Fruit fly (Drosophila melanogaster) whole organism, pupa: ENCODE results near the gene chm.
A peak's percentile ranks its signal among the peaks of the same experiment; 100 is the strongest.

Source experiments
- CG10348 ChIP-seq: fragments of 200-800 bp; sonication (Bioruptor generic); IDR thresholded peaks from 2 replicates; pipeline ENCODE4 v1.3.6; 2022; ENCODE audit warnings: missing biosample characterization, missing genetic modification characterization
- CG12605 ChIP-seq: fragments of 200-800 bp; sonication (Bioruptor generic); IDR thresholded peaks from 2 replicates; pipeline ENCODE4 v1.3.6; 2022; ENCODE audit warnings: missing biosample characterization, missing genetic modification characterization
- CG13204 ChIP-seq: fragments of 200-800 bp; sonication (Bioruptor generic); optimal IDR thresholded peaks from 2 replicates; lab custom pipeline; 2018; ENCODE audit warnings: missing biosample characterization, mild to moderate bottlenecking, missing genetic modification characterization, moderate library complexity
- CG15710 ChIP-seq: fragments of 200-800 bp; sonication (Bioruptor generic); optimal IDR thresholded peaks from 2 replicates; lab custom pipeline; 2018; ENCODE audit warnings: missing biosample characterization, mild to moderate bottlenecking, missing genetic modification characterization, moderate library complexity
- CG34367 ChIP-seq: fragments of 200-800 bp; sonication (Bioruptor generic); optimal IDR thresholded peaks from 2 replicates; lab custom pipeline; 2018; ENCODE audit warnings: missing biosample characterization, mild to moderate bottlenecking, missing genetic modification characterization
- CG9948 ChIP-seq: fragments of 200-800 bp; sonication (Bioruptor generic); optimal IDR thresholded peaks from 2 replicates; lab custom pipeline; 2018; ENCODE audit warnings: missing biosample characterization, mild to moderate bottlenecking, missing genetic modification characterization, moderate library complexity
- D1 ChIP-seq: fragments of 200-800 bp; sonication (Bioruptor generic); optimal IDR thresholded peaks from 2 replicates; lab custom pipeline; 2018; ENCODE audit warnings: missing biosample characterization, mild to moderate bottlenecking, missing genetic modification characterization, moderate library complexity
- EcR ChIP-seq: fragments of 200-800 bp; sonication (Bioruptor generic); optimal IDR thresholded peaks from 3 replicates; lab custom pipeline; 2019; ENCODE audit warnings: missing biosample characterization, missing genetic modification characterization, mild to moderate bottlenecking, moderate library complexity, missing genetic modification reagents
- Pif1A ChIP-seq: fragments of 200-800 bp; sonication (Bioruptor generic); optimal IDR thresholded peaks from 3 replicates; lab custom pipeline; 2016; ENCODE audit warnings: missing biosample characterization, missing genetic modification characterization
- Pif1B ChIP-seq: fragments of 200-800 bp; sonication (Bioruptor generic); optimal IDR thresholded peaks from 3 replicates; lab custom pipeline; 2016; ENCODE audit warnings: missing biosample characterization, missing genetic modification characterization
- fd96Ca ChIP-seq: fragments of 200-800 bp; sonication (Bioruptor generic); IDR thresholded peaks from 3 replicates; pipeline ENCODE4 v1.3.6; 2022; ENCODE audit warnings: missing biosample characterization, missing genetic modification characterization

DNA sequence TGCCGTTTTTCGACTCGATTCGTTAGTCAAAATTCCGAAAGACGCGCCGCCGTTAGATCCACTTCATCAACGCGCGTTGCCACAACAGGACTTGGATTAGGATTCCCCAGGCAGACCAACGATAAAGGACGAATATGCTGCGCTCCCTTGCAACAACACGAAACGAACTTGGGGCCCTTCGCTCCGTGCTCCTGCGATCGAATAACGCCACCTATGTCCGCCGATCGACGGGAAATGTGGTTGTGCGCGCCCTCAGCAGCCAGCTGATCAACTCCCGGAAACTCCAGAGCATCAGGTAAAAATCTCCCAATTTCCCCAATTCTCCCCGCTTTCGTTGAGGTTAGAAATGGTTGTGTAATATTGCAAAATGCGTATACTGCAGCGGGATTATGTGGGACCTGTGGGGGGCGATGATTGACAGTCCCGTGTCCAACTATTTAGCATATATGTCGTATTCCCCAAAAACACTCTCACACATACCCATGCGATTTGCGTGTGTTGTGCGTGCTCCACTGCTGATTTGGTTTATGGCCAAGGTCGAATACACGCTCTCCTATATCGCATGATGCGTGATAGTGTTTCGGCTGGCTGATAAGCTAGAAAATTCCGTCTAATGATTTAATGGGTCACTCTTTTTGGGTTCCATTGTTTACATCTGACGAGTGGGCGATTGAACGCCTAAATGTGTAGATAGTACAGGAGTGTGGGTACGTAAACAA, 15.0 kb downstream of the chm start:
- TF ChIP-seq Pif1A (GFP tag; lab: Kevin White, UChicago) (no peak), CG13204 (GFP tag; lab: Kevin White, UChicago) (no peak), EcR (GFP tag; lab: Kevin White, UChicago) (peak; percentile 17), Pif1B (GFP tag; lab: Kevin White, UChicago) (no peak), fd96Ca (GFP tag; lab: Robert Waterston, UW) (no peak), CG34367 (no peak), CG12605 (GFP tag; lab: Robert Waterston, UW) (no peak), CG15710 (no peak), CG10348 (GFP tag; lab: Robert Waterston, UW) (no peak), CG9948 (no peak), D1 (tag; lab: Kevin White, UChicago) (no peak)
